Fruit fly (Drosophila melanogaster) whole organism, adult: ENCODE measurements around the gene Alp5.

Source experiments
- CG11617 ChIP-seq: fragments of 200-800 bp; sonication (Bioruptor generic); optimal IDR thresholded peaks from 2 replicates; lab custom pipeline; 2017; ENCODE audit warnings: mild to moderate bottlenecking, missing biosample characterization, missing genetic modification reagents, missing genetic modification characterization
- CG12768 ChIP-seq: fragments of 200-800 bp; sonication (Bioruptor generic); optimal IDR thresholded peaks from 2 replicates; lab custom pipeline; 2017; ENCODE audit warnings: missing biosample characterization, missing genetic modification characterization, mild to moderate bottlenecking, moderate library complexity, missing genetic modification reagents
- CG14711 ChIP-seq: fragments of 200-800 bp; sonication (Bioruptor generic); optimal IDR thresholded peaks from 2 replicates; lab custom pipeline; 2018; ENCODE audit warnings: missing biosample characterization, mild to moderate bottlenecking, missing genetic modification characterization, moderate library complexity
- CG1620 ChIP-seq: fragments of 200-800 bp; sonication (Bioruptor generic); optimal IDR thresholded peaks from 2 replicates; lab custom pipeline; 2016; ENCODE audit warnings: missing biosample characterization, missing genetic modification characterization
- CG33017 ChIP-seq: fragments of 200-800 bp; sonication (Bioruptor generic); optimal IDR thresholded peaks from 2 replicates; lab custom pipeline; 2018; ENCODE audit warnings: missing biosample characterization, mild to moderate bottlenecking, missing genetic modification characterization, moderate library complexity
- CG5204 ChIP-seq: fragments of 200-800 bp; sonication (Bioruptor generic); optimal IDR thresholded peaks from 2 replicates; lab custom pipeline; 2016; ENCODE audit warnings: missing biosample characterization, missing genetic modification characterization
- CG7045 ChIP-seq: fragments of 200-800 bp; sonication (Bioruptor generic); optimal IDR thresholded peaks from 2 replicates; lab custom pipeline; 2017; ENCODE audit warnings: missing biosample characterization, mild to moderate bottlenecking, missing genetic modification characterization
- CG7101 ChIP-seq: fragments of 200-800 bp; sonication (Bioruptor generic); optimal IDR thresholded peaks from 2 replicates; lab custom pipeline; 2018; ENCODE audit warnings: missing biosample characterization, mild to moderate bottlenecking, missing genetic modification characterization, moderate library complexity
- Clk ChIP-seq: fragments of 200-800 bp; sonication (Bioruptor generic); optimal IDR thresholded peaks from 2 replicates; lab custom pipeline; 2017; ENCODE audit warnings: missing biosample characterization, missing genetic modification characterization
- Crg-1 ChIP-seq: fragments of 200-800 bp; sonication (Bioruptor generic); optimal IDR thresholded peaks from 2 replicates; lab custom pipeline; 2016; ENCODE audit warnings: missing biosample characterization, missing genetic modification characterization
- Hr96 ChIP-seq: fragments of 200-800 bp; sonication (Bioruptor generic); optimal IDR thresholded peaks from 2 replicates; lab custom pipeline; 2016; ENCODE audit warnings: missing biosample characterization, missing genetic modification characterization
- Mnt ChIP-seq: fragments of 200-800 bp; sonication (Bioruptor generic); optimal IDR thresholded peaks from 2 replicates; lab custom pipeline; 2016; ENCODE audit warnings: missing biosample characterization, mild to moderate bottlenecking, missing genetic modification characterization
- bab1 ChIP-seq: fragments of 200-800 bp; sonication (Bioruptor generic); optimal IDR thresholded peaks from 3 replicates; lab custom pipeline; 2019; ENCODE audit warnings: missing biosample characterization, mild to moderate bottlenecking, missing genetic modification characterization, moderate library complexity
- cic ChIP-seq: fragments of 200-800 bp; sonication (Bioruptor generic); optimal IDR thresholded peaks from 2 replicates; lab custom pipeline; 2017; ENCODE audit warnings: missing biosample characterization, mild to moderate bottlenecking, missing genetic modification characterization, moderate library complexity
- cnc ChIP-seq, 2 experiments: fragments of >200 bp; optimal IDR thresholded peaks; 2 replicates each; lab custom pipeline; 2017
- kay ChIP-seq: fragments of 200-800 bp; sonication (Bioruptor generic); peaks from one replicate; lab custom pipeline; 2016; ENCODE audit warnings: missing biosample characterization, missing genetic modification characterization, borderline replicate concordance
- ovo ChIP-seq: fragments of 200-800 bp; sonication (Bioruptor generic); optimal IDR thresholded peaks from 2 replicates; lab custom pipeline; 2016; ENCODE audit warnings: missing biosample characterization, missing genetic modification characterization
- pad ChIP-seq: fragments of 200-800 bp; sonication (Bioruptor generic); optimal IDR thresholded peaks from 3 replicates; lab custom pipeline; 2017; ENCODE audit warnings: missing biosample characterization, missing genetic modification characterization, mild to moderate bottlenecking, moderate library complexity, missing genetic modification reagents
- tj ChIP-seq: fragments of 200-800 bp; sonication (Bioruptor generic); optimal IDR thresholded peaks from 3 replicates; lab custom pipeline; 2017; ENCODE audit warnings: missing biosample characterization, mild to moderate bottlenecking, missing genetic modification characterization, moderate library complexity
- toe ChIP-seq: fragments of 200-800 bp; sonication (Bioruptor generic); optimal IDR thresholded peaks from 2 replicates; lab custom pipeline; 2016; ENCODE audit warnings: missing biosample characterization, missing genetic modification characterization

Gene Alp5

DNA sequence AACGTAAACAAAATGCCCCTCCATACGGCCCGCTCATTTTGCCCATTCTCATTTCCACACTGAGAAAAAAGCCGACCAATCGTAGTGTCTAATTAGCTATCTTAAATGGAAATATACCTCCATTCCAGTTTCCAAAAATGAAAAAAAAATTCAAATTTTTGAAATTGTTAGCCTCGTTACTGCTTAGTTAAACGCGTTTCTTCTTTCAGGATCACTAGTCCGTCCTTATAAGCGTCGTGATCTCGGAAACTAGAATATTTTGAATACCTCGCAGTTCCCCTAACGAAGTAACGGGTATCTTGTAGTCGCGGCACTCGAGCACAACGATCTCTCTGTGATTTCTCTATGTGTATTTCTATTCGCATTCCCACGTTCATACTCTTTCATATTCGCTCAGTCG, 17.1 kb downstream of the Alp5 start:
- peak; percentile 30 for TF ChIP-seq bab1
- TF ChIP-seq Hr96: peak; percentile 25
- peak; percentile 19 for TF ChIP-seq CG7101 (tag; lab: Kevin White, UChicago)
- peak; percentile 99 for TF ChIP-seq pad (GFP tag; lab: Kevin White, UChicago)
- TF ChIP-seq ovo (GFP tag; lab: Kevin White, UChicago): peak; percentile 37
- TF ChIP-seq toe (GFP tag; lab: Kevin White, UChicago): peak; percentile 5
- no peak for TF ChIP-seq CG7045 (GFP tag; lab: Kevin White, UChicago)
- TF ChIP-seq Mnt (GFP tag; lab: Kevin White, UChicago): no peak
- TF ChIP-seq CG5204 (GFP tag; lab: Kevin White, UChicago): peak; percentile 36
- TF ChIP-seq CG11617: peak; percentile 26
- TF ChIP-seq cic: no peak
- TF ChIP-seq kay (GFP tag; lab: Kevin White, UChicago): no peak
- no peak for TF ChIP-seq CG14711 (tag; lab: Kevin White, UChicago)
- TF ChIP-seq CG12768 (GFP tag; lab: Kevin White, UChicago): no peak
- peak; percentile 30 for TF ChIP-seq CG1620
- TF ChIP-seq Crg-1 (GFP tag; lab: Kevin White, UChicago): no peak
- TF ChIP-seq CG33017: no peak
- TF ChIP-seq cnc (optimal IDR thresholded peaks at IDR 0.05; lab: Kevin White, UChicago): no peak
- no peak for TF ChIP-seq Clk (GFP tag; lab: Kevin White, UChicago)
- no peak for TF ChIP-seq tj (GFP tag; lab: Kevin White, UChicago)

DNA sequence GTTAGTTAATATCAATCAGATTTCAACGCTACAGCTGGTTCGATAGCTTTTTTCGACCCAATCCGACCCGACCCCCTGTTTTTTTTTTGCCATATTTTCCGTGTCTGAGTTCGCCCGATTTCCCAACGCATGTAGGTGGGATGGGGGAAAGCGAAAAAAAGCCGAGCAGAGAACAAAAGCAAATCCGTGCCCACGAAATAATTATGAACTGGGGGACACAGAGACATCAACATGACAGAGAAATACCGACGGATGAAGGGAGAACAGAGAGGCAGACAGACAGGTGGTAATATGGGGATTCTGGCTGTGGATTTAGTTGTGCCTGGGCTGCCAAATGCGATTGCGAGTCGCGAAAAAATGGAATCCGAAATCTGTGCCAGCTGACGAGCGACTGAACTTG, 17.7 kb downstream of the Alp5 start:
- no peak for TF ChIP-seq Hr96
- no peak for TF ChIP-seq Mnt (GFP tag; lab: Kevin White, UChicago)
- TF ChIP-seq toe (GFP tag; lab: Kevin White, UChicago): no peak

DNA sequence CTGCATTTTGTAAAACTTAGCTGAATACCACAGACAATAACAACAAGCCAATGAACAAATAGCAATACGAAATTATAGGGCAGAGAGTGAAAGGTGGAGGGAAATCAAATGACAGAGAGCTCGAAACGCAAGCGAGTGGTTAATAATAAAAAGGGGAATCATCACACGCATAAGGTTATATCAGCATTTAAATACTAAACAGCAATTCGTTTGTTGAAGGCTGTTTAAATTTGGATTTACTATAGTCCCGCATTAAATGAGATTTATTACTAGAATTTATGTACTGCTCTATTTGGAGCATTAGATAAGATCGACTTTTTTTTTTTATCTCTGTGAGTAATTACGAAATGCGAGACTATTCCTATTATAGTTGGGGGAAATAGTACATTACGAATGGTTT, 18.2 kb downstream of the Alp5 start:
- TF ChIP-seq CG7101 (tag; lab: Kevin White, UChicago): no peak
- TF ChIP-seq CG1620: no peak
- TF ChIP-seq Crg-1 (GFP tag; lab: Kevin White, UChicago): no peak

DNA sequence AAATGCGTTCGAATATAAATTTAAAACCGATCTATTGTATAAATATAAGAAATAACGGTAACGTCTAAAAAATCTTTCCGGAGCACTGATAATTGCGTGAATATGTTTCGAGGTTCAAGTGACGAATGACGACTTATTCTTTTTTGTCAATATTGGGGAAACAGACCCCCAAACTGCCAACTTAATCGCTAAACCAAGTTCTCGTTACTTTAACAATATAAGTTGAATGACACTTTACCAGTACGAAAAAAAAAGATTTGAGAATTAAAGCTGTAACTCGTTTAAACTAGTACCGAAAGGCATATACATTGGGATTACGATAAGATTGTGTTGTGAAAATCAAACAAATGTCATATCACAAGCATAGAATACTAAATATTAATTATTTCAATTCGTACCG, 19.0 kb downstream of the Alp5 start, which contains the start of gene CG43446:
Gene CG43446, minus strand, starts transcription at position 101 of the 400 bp plus-strand sequence.
- TF ChIP-seq tj (GFP tag; lab: Kevin White, UChicago): no peak

DNA sequence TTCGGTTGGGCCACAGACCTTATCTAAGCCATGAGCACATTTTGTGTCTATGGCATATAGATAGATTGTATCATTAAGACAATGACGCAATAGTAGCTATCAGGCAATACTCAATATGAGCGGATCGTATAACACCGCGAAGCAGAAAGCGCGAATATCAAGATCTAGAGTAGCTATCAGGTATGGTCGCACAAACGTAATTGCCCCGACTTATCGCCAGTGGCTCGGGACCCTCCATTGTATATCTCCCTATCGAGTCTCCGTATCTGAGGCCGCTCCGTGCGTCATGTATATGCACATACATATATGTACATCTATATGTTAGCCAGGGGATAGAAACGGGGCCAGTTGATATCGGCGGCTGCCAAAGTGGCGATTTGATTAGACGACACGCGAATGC, 21.2 kb downstream of the Alp5 start:
- TF ChIP-seq bab1 (no peak), kay (GFP tag; lab: Kevin White, UChicago) (peak; percentile 95), cic (peak; percentile 64), ovo (GFP tag; lab: Kevin White, UChicago) (no peak), Mnt (GFP tag; lab: Kevin White, UChicago) (peak; percentile 2), tj (GFP tag; lab: Kevin White, UChicago) (no peak), pad (GFP tag; lab: Kevin White, UChicago) (no peak)

DNA sequence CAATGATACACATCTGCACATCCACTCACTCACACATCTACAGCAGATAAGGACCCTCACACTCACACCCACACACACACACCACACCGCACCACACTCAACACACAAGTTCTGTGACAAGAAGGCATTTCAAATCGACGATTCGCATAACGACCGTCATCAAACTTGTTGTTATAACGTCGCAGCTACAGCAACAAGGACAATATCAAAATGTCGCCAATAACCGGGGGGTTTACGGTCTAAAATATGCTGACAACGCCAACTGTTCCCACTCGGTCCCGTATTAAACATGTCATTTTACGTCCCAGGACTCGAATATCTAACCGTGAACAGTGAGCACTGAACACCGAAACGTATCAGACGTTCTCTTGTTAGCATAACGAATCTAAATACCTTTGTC, 21.9 kb downstream of the Alp5 start:
- TF ChIP-seq CG11617: no peak
- TF ChIP-seq Crg-1 (GFP tag; lab: Kevin White, UChicago): no peak
- no peak for TF ChIP-seq Clk (GFP tag; lab: Kevin White, UChicago)
- no peak for TF ChIP-seq cic
- TF ChIP-seq tj (GFP tag; lab: Kevin White, UChicago): no peak
- TF ChIP-seq cnc (optimal IDR thresholded peaks at IDR 0.05; lab: Kevin White, UChicago): no peak
- TF ChIP-seq toe (GFP tag; lab: Kevin White, UChicago): no peak
- no peak for TF ChIP-seq CG1620
- no peak for TF ChIP-seq bab1
- TF ChIP-seq CG7101 (tag; lab: Kevin White, UChicago): no peak
- TF ChIP-seq Mnt (GFP tag; lab: Kevin White, UChicago): no peak
- TF ChIP-seq ovo (GFP tag; lab: Kevin White, UChicago): no peak
- TF ChIP-seq pad (GFP tag; lab: Kevin White, UChicago): no peak
- TF ChIP-seq Hr96: no peak
- no peak for TF ChIP-seq CG5204 (GFP tag; lab: Kevin White, UChicago)
- TF ChIP-seq CG12768 (GFP tag; lab: Kevin White, UChicago): no peak
- no peak for TF ChIP-seq kay (GFP tag; lab: Kevin White, UChicago)
- TF ChIP-seq CG7045 (GFP tag; lab: Kevin White, UChicago): no peak
- no peak for TF ChIP-seq CG14711 (tag; lab: Kevin White, UChicago)

DNA sequence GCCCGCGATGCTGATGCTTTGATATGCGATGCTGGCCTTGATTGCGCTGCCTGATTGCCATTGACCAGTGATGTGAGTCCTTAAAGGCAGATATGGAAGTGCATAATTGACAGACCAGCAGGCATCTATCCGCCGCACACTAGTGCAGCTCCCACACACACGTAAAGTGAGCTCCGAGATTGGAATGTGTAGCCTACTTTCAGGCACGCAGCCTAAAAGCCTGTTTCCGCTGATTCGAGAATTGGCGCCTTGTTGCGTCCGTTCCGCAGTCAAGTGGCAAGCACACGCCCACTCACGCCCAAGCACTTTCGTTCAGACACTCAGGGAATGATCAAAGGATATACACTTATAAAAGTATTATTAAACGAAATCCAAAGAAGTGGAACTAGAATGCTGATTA, 22.7 kb downstream of the Alp5 start:
- TF ChIP-seq Hr96: no peak
- TF ChIP-seq bab1: no peak
- TF ChIP-seq cnc (optimal IDR thresholded peaks at IDR 0.05; lab: Kevin White, UChicago): no peak
- no peak for TF ChIP-seq CG14711 (tag; lab: Kevin White, UChicago)
- no peak for TF ChIP-seq cic
- no peak for TF ChIP-seq ovo (GFP tag; lab: Kevin White, UChicago)
- no peak for TF ChIP-seq CG12768 (GFP tag; lab: Kevin White, UChicago)
- no peak for TF ChIP-seq Mnt (GFP tag; lab: Kevin White, UChicago)
- no peak for TF ChIP-seq Clk (GFP tag; lab: Kevin White, UChicago)
- TF ChIP-seq Crg-1 (GFP tag; lab: Kevin White, UChicago): no peak
- TF ChIP-seq CG7101 (tag; lab: Kevin White, UChicago): no peak
- no peak for TF ChIP-seq pad (GFP tag; lab: Kevin White, UChicago)
- no peak for TF ChIP-seq tj (GFP tag; lab: Kevin White, UChicago)
- TF ChIP-seq CG7045 (GFP tag; lab: Kevin White, UChicago): no peak
- no peak for TF ChIP-seq kay (GFP tag; lab: Kevin White, UChicago)
- no peak for TF ChIP-seq CG1620
